Worm (Caenorhabditis elegans) whole organism, young adult: ENCODE measurements around the gene F58E6.4.
A peak's percentile ranks its signal among the peaks of the same experiment; 100 is the strongest.

Experiments used
- B0035.1 ChIP-seq: sonication (generic microtip); optimal IDR thresholded peaks from 2 replicates; lab custom pipeline; 2016; ENCODE audit warnings: missing genetic modification characterization, mild to moderate bottlenecking, missing compliant biosample characterization, missing genotype, missing genetic modification reagents
- B0261.1 ChIP-seq: sonication (generic microtip); optimal IDR thresholded peaks from 2 replicates; lab custom pipeline; 2016; ENCODE audit warnings: mild to moderate bottlenecking, missing genetic modification characterization, moderate library complexity, missing compliant biosample characterization
- F39B2.1 ChIP-seq: fragments of 200-800 bp; sonication (Bioruptor generic); IDR thresholded peaks from 2 replicates; pipeline ENCODE4 v1.3.6; 2022; ENCODE audit warnings: missing genetic modification reagents, missing genetic modification characterization, missing compliant biosample characterization
- K12H6.12 ChIP-seq: fragments of 200-800 bp; sonication (Bioruptor generic); optimal IDR thresholded peaks from 2 replicates; lab custom pipeline; 2018; ENCODE audit warnings: mild to moderate bottlenecking, missing genetic modification characterization, missing compliant biosample characterization
- T26A5.8 ChIP-seq: sonication (generic microtip); optimal IDR thresholded peaks from 2 replicates; lab custom pipeline; 2016; ENCODE audit warnings: missing genetic modification characterization, missing compliant biosample characterization
- Y56A3A.18 ChIP-seq: fragments of 200-800 bp; sonication (Bioruptor generic); IDR thresholded peaks from 2 replicates; pipeline ENCODE4 v1.3.6; 2022; ENCODE audit warnings: missing genetic modification reagents, missing genetic modification characterization, missing compliant biosample characterization
- Y79H2A.3 ChIP-seq: fragments of 200-800 bp; sonication (Bioruptor generic); conservative IDR thresholded peaks from 2 replicates; pipeline ENCODE4 v1.3.6; 2022; ENCODE audit warnings: missing genetic modification reagents, missing genetic modification characterization, missing compliant biosample characterization
- aptf-2 ChIP-seq: fragments of 200-800 bp; sonication (Bioruptor generic); conservative IDR thresholded peaks from 2 replicates; pipeline ENCODE4 v1.3.6; 2022; ENCODE audit warnings: missing genetic modification reagents, missing genetic modification characterization, missing compliant biosample characterization
- attf-3 ChIP-seq: fragments of 200-800 bp; sonication (Bioruptor generic); conservative IDR thresholded peaks from 2 replicates; pipeline ENCODE4 v1.3.6; 2022; ENCODE audit warnings: missing genetic modification reagents, missing genetic modification characterization, missing compliant biosample characterization
- attf-5 ChIP-seq: fragments of 200-800 bp; sonication (Bioruptor generic); optimal IDR thresholded peaks from 2 replicates; lab custom pipeline; 2018; ENCODE audit warnings: mild to moderate bottlenecking, missing genetic modification characterization, missing compliant biosample characterization
- attf-6 ChIP-seq: fragments of 200-800 bp; sonication (Bioruptor generic); IDR thresholded peaks from 2 replicates; pipeline ENCODE4 v1.3.6; 2022; ENCODE audit warnings: missing genetic modification reagents, missing genetic modification characterization, missing compliant biosample characterization
- ceh-100 ChIP-seq: fragments of 200-800 bp; sonication (Bioruptor generic); IDR thresholded peaks from 2 replicates; pipeline ENCODE4 v1.3.6; 2022; ENCODE audit warnings: missing genetic modification reagents, missing genetic modification characterization, missing compliant biosample characterization
- ceh-40 ChIP-seq: fragments of 200-800 bp; sonication (Bioruptor generic); IDR thresholded peaks from 2 replicates; pipeline ENCODE4 v1.3.6; 2022; ENCODE audit warnings: missing genetic modification characterization, missing compliant biosample characterization
- dox-1 ChIP-seq: fragments of 200-800 bp; sonication (Bioruptor generic); IDR thresholded peaks from 2 replicates; pipeline ENCODE4 v1.3.6; 2022; ENCODE audit warnings: missing genetic modification reagents, missing genetic modification characterization, missing compliant biosample characterization
- fkh-3 ChIP-seq: sonication (generic microtip); optimal IDR thresholded peaks from 2 replicates; lab custom pipeline; 2016; ENCODE audit warnings: mild to moderate bottlenecking, missing genetic modification characterization, missing compliant biosample characterization
- gei-17 ChIP-seq: fragments of 200-800 bp; sonication (Bioruptor generic); optimal IDR thresholded peaks from 2 replicates; lab custom pipeline; 2018; ENCODE audit warnings: mild to moderate bottlenecking, missing genetic modification characterization, missing compliant biosample characterization
- hlh-26 ChIP-seq: fragments of 200-800 bp; sonication (Bioruptor generic); conservative IDR thresholded peaks from 2 replicates; pipeline ENCODE4 v1.3.6; 2022; ENCODE audit warnings: missing genetic modification reagents, missing genetic modification characterization, missing compliant biosample characterization
- hrde-1 ChIP-seq: sonication (generic microtip); optimal IDR thresholded peaks from 2 replicates; lab custom pipeline; 2016; ENCODE audit warnings: missing genetic modification characterization, mild to moderate bottlenecking, missing compliant biosample characterization, moderate library complexity, missing genotype, missing genetic modification reagents, borderline replicate concordance
- let-607 ChIP-seq, 2 experiments: fragments of 200-800 bp in 1 of 2; sonication (Bioruptor generic) in 1 of 2; sonication (generic microtip) in 1 of 2; optimal IDR thresholded peaks; 2 replicates each; lab custom pipeline; 2016 to 2018; ENCODE audit warnings: mild to moderate bottlenecking in 2 of 2, missing compliant biosample characterization in 2 of 2, missing genetic modification characterization in 2 of 2, moderate library complexity in 2 of 2, missing genotype in 1 of 2
- lir-1 ChIP-seq: fragments of 200-800 bp; sonication (Bioruptor generic); conservative IDR thresholded peaks from 2 replicates; pipeline ENCODE4 v1.3.6; 2022; ENCODE audit warnings: missing genetic modification reagents, missing genetic modification characterization, missing compliant biosample characterization
- mel-28 ChIP-seq: sonication (generic microtip); optimal IDR thresholded peaks from 2 replicates; lab custom pipeline; 2016; ENCODE audit warnings: borderline replicate concordance, mild to moderate bottlenecking, missing genetic modification characterization, missing compliant biosample characterization
- mxl-1 ChIP-seq: sonication (generic microtip); optimal IDR thresholded peaks from 2 replicates; lab custom pipeline; 2016; ENCODE audit warnings: missing genetic modification characterization, missing compliant biosample characterization
- nfya-2 ChIP-seq: fragments of 200-800 bp; sonication (Bioruptor generic); IDR thresholded peaks from 2 replicates; pipeline ENCODE4 v1.3.6; 2022; ENCODE audit warnings: missing genetic modification reagents, missing genetic modification characterization, missing compliant biosample characterization
- nhr-179 ChIP-seq: sonication (generic microtip); optimal IDR thresholded peaks from 2 replicates; lab custom pipeline; 2016; ENCODE audit warnings: mild to moderate bottlenecking, missing genetic modification characterization, missing compliant biosample characterization
- nhr-27 ChIP-seq: fragments of 200-800 bp; sonication (Bioruptor generic); optimal IDR thresholded peaks from 2 replicates; lab custom pipeline; 2018; ENCODE audit warnings: mild to moderate bottlenecking, missing genetic modification characterization, moderate library complexity, missing compliant biosample characterization
- nhr-80 ChIP-seq: sonication (generic microtip); optimal IDR thresholded peaks from 2 replicates; lab custom pipeline; 2016; ENCODE audit warnings: missing genetic modification characterization, missing compliant biosample characterization
- nhr-90 ChIP-seq: sonication (generic microtip); optimal IDR thresholded peaks from 2 replicates; lab custom pipeline; 2016; ENCODE audit warnings: missing genotype, mild to moderate bottlenecking, missing genetic modification characterization, missing compliant biosample characterization
- snpc-1.1 ChIP-seq: sonication (generic microtip); optimal IDR thresholded peaks from 2 replicates; lab custom pipeline; 2017; ENCODE audit warnings: missing genetic modification characterization, mild to moderate bottlenecking, missing compliant biosample characterization, antibody characterized with exemption, moderate library complexity, missing genotype, missing genetic modification reagents; ENCODE audit not compliant: insufficient read depth
- snpc-1.3 ChIP-seq: sonication (generic microtip); optimal IDR thresholded peaks from 2 replicates; lab custom pipeline; 2017; ENCODE audit warnings: missing genetic modification characterization, mild to moderate bottlenecking, missing compliant biosample characterization, antibody characterized with exemption, moderate library complexity, missing genotype, missing genetic modification reagents; ENCODE audit not compliant: insufficient read depth
- somi-1 ChIP-seq: fragments of 200-800 bp; sonication (Bioruptor generic); optimal IDR thresholded peaks from 2 replicates; lab custom pipeline; 2018; ENCODE audit warnings: mild to moderate bottlenecking, missing genetic modification characterization, missing compliant biosample characterization
- tbp1 ChIP-seq: fragments of 200-800 bp; sonication (Bioruptor generic); optimal IDR thresholded peaks from 2 replicates; lab custom pipeline; 2018; ENCODE audit warnings: mild to moderate bottlenecking, missing genetic modification characterization, missing compliant biosample characterization
- unc-62 ChIP-seq: fragments of 150-350 bp; optimal IDR thresholded peaks from 2 replicates; lab custom pipeline; 2014; ENCODE audit warnings: missing biosample characterization, missing genetic modification reagents, missing genetic modification characterization
- xnd-1 ChIP-seq: sonication (generic microtip); optimal IDR thresholded peaks from 2 replicates; lab custom pipeline; 2016; ENCODE audit warnings: missing genotype, missing genetic modification reagents, missing genetic modification characterization, missing compliant biosample characterization
- zfh-2 ChIP-seq: fragments of 200-800 bp; sonication (Bioruptor generic); conservative IDR thresholded peaks from 2 replicates; pipeline ENCODE4 v1.3.6; 2022; ENCODE audit warnings: missing genetic modification reagents, missing genetic modification characterization, missing compliant biosample characterization
- ztf-26 ChIP-seq: sonication (generic microtip); optimal IDR thresholded peaks from 2 replicates; lab custom pipeline; 2017; ENCODE audit warnings: missing genetic modification characterization, missing compliant biosample characterization

F58E6.4 gene

DNA sequence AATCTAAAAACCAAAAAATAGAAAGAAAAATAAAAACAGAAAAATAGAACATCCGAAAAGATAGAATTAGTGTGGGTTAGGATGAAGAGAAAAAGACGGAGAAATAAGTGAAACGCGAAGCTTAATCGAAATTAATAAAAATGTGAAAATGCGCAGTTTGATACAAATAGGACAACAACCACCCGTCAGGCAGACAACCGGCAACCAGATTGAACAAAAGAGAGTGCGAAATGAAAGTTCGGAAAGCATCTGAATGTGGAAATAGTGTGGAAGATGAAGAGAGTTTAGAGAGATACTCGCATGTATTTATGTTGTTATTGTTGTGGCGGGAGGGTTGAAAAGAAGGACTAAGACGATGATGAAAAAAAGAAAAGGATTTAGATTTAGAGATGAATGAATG lies 8.2 kb upstream of the F58E6.4 start:
- TF ChIP-seq snpc-1.3 (tag; lab: Kevin White, UChicago) = no peak
- TF ChIP-seq dox-1 = no peak
- no peak for TF ChIP-seq K12H6.12
- TF ChIP-seq ceh-40 = no peak
- TF ChIP-seq zfh-2 (GFP tag; lab: Robert Waterston, UW) = no peak
- TF ChIP-seq, all 124 proteins: peak for 0

DNA sequence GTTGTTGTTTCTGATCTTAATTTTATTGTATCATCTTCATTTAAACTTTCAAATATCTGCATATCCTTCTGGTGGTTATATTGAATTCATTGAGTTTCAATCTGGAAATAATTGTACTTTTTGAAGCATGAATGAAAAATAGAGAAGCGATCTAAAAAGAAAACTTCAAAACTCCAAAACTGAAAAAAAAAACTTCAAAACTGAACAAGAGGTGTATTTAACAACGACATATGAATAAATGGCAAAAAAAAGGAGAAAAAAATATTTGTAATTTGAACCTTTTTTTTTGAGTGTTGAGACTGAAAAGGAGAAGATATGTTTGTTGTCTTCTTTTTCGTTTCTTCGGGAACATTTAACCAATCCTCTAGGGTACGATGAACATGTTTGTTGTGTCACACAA lies 7.7 kb upstream of the F58E6.4 start, which contains the start of gene F58E6.11:
TSS of gene F58E6.11 (minus strand) at position 101 of the 400 bp plus-strand sequence.
- TF ChIP-seq Y79H2A.3 (no peak), lir-1 (GFP tag; lab: Robert Waterston, UW) (no peak), tbp1 (GFP tag; lab: Kevin White, UChicago) (no peak), B0261.1 (tag; lab: Kevin White, UChicago) (no peak), zfh-2 (GFP tag; lab: Robert Waterston, UW) (no peak), nhr-27 (tag; lab: Kevin White, UChicago) (no peak), somi-1 (GFP tag; lab: Kevin White, UChicago) (no peak), nhr-90 (no peak), xnd-1 (tag; lab: Kevin White, UChicago) (no peak)

ce11 chrV:9756242-9756641 lies 6.0 kb upstream of the F58E6.4 start, which contains the start of gene hrg-3:
TSS of gene hrg-3 (plus strand) at chrV:9756468.
- TF ChIP-seq attf-5 = no peak
- TF ChIP-seq unc-62 = peak; percentile 18
- no peak for TF ChIP-seq ceh-40
- no peak for TF ChIP-seq let-607 (tag; optimal IDR thresholded peaks at IDR 0.05; lab: Kevin White, UChicago)
- no peak for TF ChIP-seq aptf-2 (GFP tag; lab: Robert Waterston, UW)
- TF ChIP-seq B0035.1 (tag; lab: Kevin White, UChicago) = no peak
- no peak for TF ChIP-seq mxl-1
- TF ChIP-seq lir-1 (GFP tag; lab: Robert Waterston, UW) = no peak
- TF ChIP-seq attf-3 (GFP tag; lab: Robert Waterston, UW) = no peak
- no peak for TF ChIP-seq mel-28
- no peak for TF ChIP-seq hlh-26 (GFP tag; lab: Robert Waterston, UW)
- TF ChIP-seq nhr-80 (tag; lab: Kevin White, UChicago) = peak; percentile 72

DNA sequence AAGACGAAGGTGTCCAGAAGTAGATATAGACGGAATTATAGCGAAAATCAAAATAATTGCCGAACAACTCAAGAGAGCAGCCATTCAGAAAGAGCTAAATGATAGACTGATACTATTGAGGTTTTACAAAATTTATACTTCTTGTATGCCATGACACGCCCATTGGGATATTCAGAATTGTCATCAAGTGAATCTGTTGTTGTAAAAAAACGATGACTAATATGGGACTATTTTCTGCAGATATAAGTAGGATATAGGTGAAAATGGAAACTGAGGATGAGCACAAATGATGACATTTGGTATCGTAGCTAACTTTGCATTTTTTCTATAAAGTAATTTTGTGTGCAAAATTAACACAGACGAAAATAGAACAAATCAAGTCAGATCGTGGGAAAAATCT lies 5.5 kb upstream of the F58E6.4 start, which contains the start of gene F58E6.8:
TSS of gene F58E6.8 (minus strand) at position 101 of the 400 bp plus-strand sequence.
- TF ChIP-seq attf-6 (no peak), fkh-3 (tag; lab: Kevin White, UChicago) (no peak), T26A5.8 (tag; lab: Kevin White, UChicago) (no peak), Y56A3A.18 (GFP tag; lab: Robert Waterston, UW) (no peak), ztf-26 (tag; lab: Kevin White, UChicago) (no peak), nfya-2 (GFP tag; lab: Robert Waterston, UW) (no peak), gei-17 (GFP tag; lab: Kevin White, UChicago) (no peak), ceh-100 (GFP tag; lab: Robert Waterston, UW) (no peak)

DNA sequence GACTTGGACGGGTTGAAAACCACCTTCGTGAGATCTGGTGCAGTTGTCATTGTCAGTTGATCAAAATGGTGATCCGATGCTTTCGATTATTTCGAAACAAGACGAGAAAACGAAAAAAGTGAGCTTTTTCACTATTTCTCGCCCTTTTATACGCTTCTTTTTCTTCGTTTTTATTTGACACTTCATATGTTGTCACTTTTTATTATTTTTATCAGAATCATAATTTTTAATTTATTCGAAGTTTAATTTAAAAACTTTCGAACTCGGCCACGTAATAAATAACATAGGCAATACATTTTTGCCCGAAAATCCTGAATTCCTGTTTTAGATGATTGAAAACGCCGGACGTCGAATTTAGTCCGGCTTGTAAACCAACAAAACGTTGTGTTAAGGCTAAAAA lies 4.3 kb upstream of the F58E6.4 start, which contains the start of gene F58E6.5:
TSS of gene F58E6.5 (minus strand) at position 101 of the 400 bp plus-strand sequence.
- TF ChIP-seq hrde-1 (no peak), fkh-3 (tag; lab: Kevin White, UChicago) (no peak), nhr-179 (tag; lab: Kevin White, UChicago) (no peak), snpc-1.1 (tag; lab: Kevin White, UChicago) (no peak), F39B2.1 (GFP tag; lab: Robert Waterston, UW) (no peak)
- TF ChIP-seq, all 124 proteins: peak for 0
